Worm (Caenorhabditis elegans): ENCODE measurements around the gene R09B5.11.
A peak's percentile ranks its signal among the peaks of the same experiment; 100 is the strongest.

Gene R09B5.11

DNA sequence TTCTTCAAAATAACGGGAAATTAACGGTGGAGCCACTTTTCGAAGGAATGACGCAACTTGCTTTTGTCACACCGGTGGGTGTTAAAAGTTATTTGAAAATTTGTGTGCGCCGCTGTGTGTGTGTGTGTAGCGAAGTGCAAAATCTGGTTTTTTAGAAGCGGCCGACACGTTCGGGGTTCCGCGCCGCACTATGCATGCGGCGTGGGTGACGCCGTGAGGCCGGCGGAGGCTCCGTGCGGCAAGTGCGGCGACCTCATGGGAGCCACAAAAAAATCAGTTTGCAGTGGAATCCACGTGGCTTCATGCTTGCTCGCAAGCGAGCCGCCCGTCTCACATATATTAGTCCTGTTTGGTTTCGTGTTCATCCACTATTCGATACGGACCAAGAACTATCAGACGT is 16.3 kb downstream of the R09B5.11 start:
- TF ChIP-seq nhr-21 (tag; optimal IDR thresholded peaks at IDR 0.05) (no peak), elt-3 (tag; optimal IDR thresholded peaks at IDR 0.05) (no peak), unc-39 (tag; optimal IDR thresholded peaks at IDR 0.05) (no peak), skn-1 (tag; optimal IDR thresholded peaks at IDR 0.05) (no peak), peb-1 (tag; optimal IDR thresholded peaks at IDR 0.05) (no peak), nhr-10 (tag; optimal IDR thresholded peaks at IDR 0.05) (no peak), nhr-129 (tag; optimal IDR thresholded peaks at IDR 0.05) (no peak), lin-11 (tag; optimal IDR thresholded peaks at IDR 0.05) (no peak), ztf-4 (tag; optimal IDR thresholded peaks at IDR 0.05) (no peak), unc-55 (GFP tag; optimal IDR thresholded peaks at IDR 0.05) (no peak)

DNA sequence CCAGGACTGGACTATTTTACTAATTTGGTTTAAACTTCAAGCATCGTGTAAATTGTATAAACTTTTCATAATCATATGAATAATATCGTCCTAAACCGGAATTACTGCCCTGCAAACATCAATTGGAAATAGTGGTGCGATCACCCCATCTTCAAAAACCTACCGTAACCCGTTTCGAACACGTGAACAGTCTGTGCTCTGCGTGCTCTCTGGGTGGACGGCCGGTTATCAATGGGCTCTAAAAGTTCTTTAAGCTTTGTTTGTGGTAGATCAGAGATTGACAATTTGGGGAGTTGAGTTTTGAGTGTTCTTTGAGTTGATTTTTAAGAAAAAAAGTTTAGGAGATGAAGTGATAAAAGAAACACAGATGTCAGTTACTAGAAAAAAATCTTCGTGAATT is 17.6 kb downstream of the R09B5.11 start:
- TF ChIP-seq lsy-2 (tag; optimal IDR thresholded peaks at IDR 0.05) = peak in 1 of 2 experiments; percentile 41
- TF ChIP-seq sma-9 (GFP tag; optimal IDR thresholded peaks at IDR 0.05) = peak; percentile 45
- no peak for TF ChIP-seq sma-9 (tag; optimal IDR thresholded peaks at IDR 0.05)
- no peak for TF ChIP-seq nhr-21 (tag; optimal IDR thresholded peaks at IDR 0.05)

DNA sequence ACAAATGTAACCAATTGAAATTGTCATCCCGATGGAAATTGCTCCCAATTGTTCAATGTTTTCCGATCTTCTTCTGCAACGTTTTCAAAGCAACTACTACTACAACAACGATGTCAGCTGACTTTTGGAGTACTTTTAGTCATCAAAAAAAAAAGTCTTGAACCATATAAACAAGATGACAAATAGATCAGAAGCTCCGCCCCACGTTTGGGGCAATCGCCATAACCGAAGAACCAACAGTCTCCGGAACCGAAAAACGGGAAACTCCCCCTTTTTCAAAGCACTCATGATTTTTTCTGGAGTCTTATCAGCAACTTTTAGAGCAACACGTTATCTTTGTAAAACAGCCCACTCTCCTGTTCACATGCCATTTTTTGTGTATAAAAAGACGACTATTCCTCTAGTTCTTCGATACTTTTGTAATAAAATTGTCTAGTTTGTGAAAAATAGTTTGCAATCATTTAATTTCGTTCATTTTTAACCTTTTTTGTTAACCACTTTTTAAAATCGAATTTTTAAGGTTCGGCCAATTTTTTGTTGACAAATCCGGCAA is 20.4 kb downstream of the R09B5.11 start:
- TF ChIP-seq ama-1 (optimal IDR thresholded peaks at IDR 0.05) = no peak
- no peak for TF ChIP-seq aly-2 (tag; optimal IDR thresholded peaks at IDR 0.05)
- no peak for TF ChIP-seq unc-62 (GFP tag; optimal IDR thresholded peaks at IDR 0.05)
- peak; percentile 33 for TF ChIP-seq fos-1 (tag; optimal IDR thresholded peaks at IDR 0.05)
- TF ChIP-seq nhr-10 (tag; optimal IDR thresholded peaks at IDR 0.05) = no peak
- TF ChIP-seq lsy-2 (tag; optimal IDR thresholded peaks at IDR 0.05) = no peak
- TF ChIP-seq sma-9 (GFP tag; optimal IDR thresholded peaks at IDR 0.05) = peak; percentile 56
- TF ChIP-seq sma-9 (tag; optimal IDR thresholded peaks at IDR 0.05) = no peak
- TF ChIP-seq crh-2 (tag; optimal IDR thresholded peaks at IDR 0.05) = peak; percentile 2
- no peak for TF ChIP-seq ztf-4 (tag; optimal IDR thresholded peaks at IDR 0.05)
- no peak for TF ChIP-seq dmd-4 (tag; optimal IDR thresholded peaks at IDR 0.05)
- TF ChIP-seq zag-1 (tag; optimal IDR thresholded peaks at IDR 0.05) = no peak
- no peak for TF ChIP-seq ztf-1 (GFP tag; conservative IDR thresholded peaks at IDR 0.05)
- no peak for TF ChIP-seq blmp-1 (tag; optimal IDR thresholded peaks at IDR 0.05; ENCODE audit: insufficient read depth)
- TF ChIP-seq gmeb-1 (tag; optimal IDR thresholded peaks at IDR 0.05) = peak; percentile 14
- no peak for TF ChIP-seq nhr-11 (tag; optimal IDR thresholded peaks at IDR 0.05)
- no peak for TF ChIP-seq elt-1 (tag; optimal IDR thresholded peaks at IDR 0.05)
- no peak for TF ChIP-seq nhr-6 (tag; optimal IDR thresholded peaks at IDR 0.05)
- TF ChIP-seq elt-3 (tag; optimal IDR thresholded peaks at IDR 0.05) = no peak
- TF ChIP-seq Y55F3AM.14 (GFP tag; optimal IDR thresholded peaks at IDR 0.05) = no peak
- no peak for TF ChIP-seq ztf-11 (tag; optimal IDR thresholded peaks at IDR 0.05)

DNA sequence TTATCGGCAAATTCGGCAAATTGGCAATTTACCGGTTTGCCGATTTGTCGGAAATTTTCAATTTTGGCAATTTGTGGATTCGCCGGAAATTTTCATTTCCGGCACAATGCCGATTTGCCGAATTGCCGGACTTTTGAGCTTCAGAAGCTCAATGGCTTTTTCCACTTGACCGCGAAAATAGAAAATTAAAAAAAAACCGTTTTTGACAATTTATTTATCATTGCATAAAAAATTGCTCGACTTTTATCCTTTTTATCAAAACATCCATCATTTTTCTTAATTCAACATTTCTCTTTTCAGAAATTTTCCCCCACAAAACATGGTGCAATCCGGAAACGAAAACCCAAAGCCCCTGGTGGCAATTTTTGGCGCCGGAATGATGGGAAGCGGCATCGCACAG is 21.1 kb downstream of the R09B5.11 start, which contains the start of gene hacd-1:
Gene hacd-1 (plus strand): TSS at position 301 of the 400 bp plus-strand sequence.
- no peak for TF ChIP-seq F13H6.1 (tag; optimal IDR thresholded peaks at IDR 0.05)
- no peak for TF ChIP-seq ztf-1 (GFP tag; conservative IDR thresholded peaks at IDR 0.05)
- no peak for TF ChIP-seq elt-1 (tag; optimal IDR thresholded peaks at IDR 0.05)
- no peak for TF ChIP-seq gmeb-1 (tag; optimal IDR thresholded peaks at IDR 0.05)
- no peak for TF ChIP-seq sma-9 (GFP tag; optimal IDR thresholded peaks at IDR 0.05)
- TF ChIP-seq sma-9 (tag; optimal IDR thresholded peaks at IDR 0.05) = no peak
- no peak for TF ChIP-seq unc-62 (GFP tag; optimal IDR thresholded peaks at IDR 0.05)
- TF ChIP-seq nhr-11 (tag; optimal IDR thresholded peaks at IDR 0.05) = no peak
- TF ChIP-seq lin-39 (tag; optimal IDR thresholded peaks at IDR 0.05) = no peak
- TF ChIP-seq blmp-1 (tag; optimal IDR thresholded peaks at IDR 0.05; ENCODE audit: insufficient read depth) = no peak

DNA sequence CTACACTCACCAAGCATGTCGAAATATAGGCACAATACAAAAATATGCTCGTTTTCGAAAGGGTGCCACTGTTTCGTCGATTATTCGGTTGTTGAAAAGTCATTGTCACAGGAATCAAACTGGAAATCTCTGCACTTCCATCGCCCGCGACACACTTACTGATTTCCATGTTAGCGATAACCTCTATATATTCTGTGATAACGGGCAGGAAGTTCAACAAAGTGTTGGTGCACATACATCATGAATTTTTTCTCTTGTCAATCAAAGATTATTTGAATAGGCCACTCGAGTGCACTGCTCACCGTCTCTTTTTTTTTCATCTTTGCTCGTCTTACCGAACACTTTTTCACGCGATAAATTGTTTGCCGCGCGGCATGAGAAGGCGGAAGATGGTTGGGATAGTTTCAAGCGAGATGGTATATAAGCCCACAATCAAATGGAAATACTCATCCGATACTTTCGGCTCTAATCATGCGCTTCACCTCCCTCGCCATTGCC is 25.6 kb downstream of the R09B5.11 start, which contains the start of the genes fpn-1.2 and pqn-54:
Gene fpn-1.2 (minus strand): TSS at position 157 of the 498 bp plus-strand sequence.
Gene pqn-54 (plus strand): TSS at position 448 of the 498 bp plus-strand sequence.
- no peak for TF ChIP-seq nhr-6 (tag; optimal IDR thresholded peaks at IDR 0.05)
- no peak for TF ChIP-seq zag-1 (tag; optimal IDR thresholded peaks at IDR 0.05)
- no peak for TF ChIP-seq unc-55 (GFP tag; optimal IDR thresholded peaks at IDR 0.05)
- no peak for TF ChIP-seq blmp-1 (tag; optimal IDR thresholded peaks at IDR 0.05; ENCODE audit: insufficient read depth)
- no peak for TF ChIP-seq lin-13 (GFP tag; optimal IDR thresholded peaks at IDR 0.05)
- TF ChIP-seq nhr-77 (tag; optimal IDR thresholded peaks at IDR 0.05) = no peak
- no peak for TF ChIP-seq ceh-82 (tag; optimal IDR thresholded peaks at IDR 0.05)
- no peak for TF ChIP-seq ZK546.5 (tag; optimal IDR thresholded peaks at IDR 0.05)
- TF ChIP-seq alr-1 (tag; optimal IDR thresholded peaks at IDR 0.05) = no peak
- no peak for TF ChIP-seq peb-1 (tag; optimal IDR thresholded peaks at IDR 0.05)
- TF ChIP-seq fos-1 (tag; optimal IDR thresholded peaks at IDR 0.05) = peak; percentile 37
- TF ChIP-seq sma-9 (GFP tag; optimal IDR thresholded peaks at IDR 0.05) = peak; percentile 11
- TF ChIP-seq sma-9 (tag; optimal IDR thresholded peaks at IDR 0.05) = no peak
